Fruit fly (Drosophila melanogaster) Kc167 (cell line): ENCODE data around the gene CG4991.

Source experiments
- Myc ChIP-seq: fragments of >200 bp; optimal IDR thresholded peaks from 2 replicates; lab custom pipeline; 2017; ENCODE audit warnings: missing external identifiers
- Sin3A ChIP-seq: fragments of >200 bp; optimal IDR thresholded peaks from 2 replicates; lab custom pipeline; 2018; ENCODE audit warnings: missing external identifiers
- h ChIP-seq: fragments of >200 bp; optimal IDR thresholded peaks from 3 replicates; lab custom pipeline; 2018; ENCODE audit warnings: missing external identifiers
- insv ChIP-seq: fragments of >200 bp; optimal IDR thresholded peaks from 3 replicates; lab custom pipeline; 2018; ENCODE audit warnings: missing external identifiers
- psq ChIP-seq: fragments of >200 bp; optimal IDR thresholded peaks from 2 replicates; lab custom pipeline; 2017; ENCODE audit warnings: missing external identifiers
- ttk ChIP-seq: sonication (Bioruptor generic); optimal IDR thresholded peaks from 2 replicates; lab custom pipeline; 2017; ENCODE audit warnings: missing external identifiers

- TF ChIP-seq Sin3A (lab: Kevin White, UChicago) (no peak), insv (no peak), h (lab: Kevin White, UChicago) (no peak), psq (lab: Kevin White, UChicago) (no peak), Myc (lab: Kevin White, UChicago) (no peak), ttk (lab: Kevin White, UChicago) (no peak)
These were observed 23.2 kb upstream of the CG4991 start, which contains the start of gene CG43077 for dm6 chrX:17068423-17068822.
